Worm (Caenorhabditis elegans): ENCODE results near the gene ostf-4.
A peak's percentile ranks its signal among the peaks of the same experiment; 100 is the strongest.

The ostf-4 gene

ce11 chrIII:10333961-10334542 is 15.7 kb upstream of the ostf-4 start, which contains the start of the genes jmjd-4 and mev-1 (continued):
- TF ChIP-seq nhr-25 (tag; optimal IDR thresholded peaks at IDR 0.05; ENCODE audit: borderline replicate concordance, insufficient read depth) (peak; percentile 40), unc-130 (GFP tag; optimal IDR thresholded peaks at IDR 0.05) (peak; percentile 35), T20F7.1 (GFP tag; optimal IDR thresholded peaks at IDR 0.05) (no peak), set-16 (GFP tag; IDR thresholded peaks at IDR 0.05) (peak; percentile 21; the same call in 1 of the 2 replicates), R02D3.7 (tag; optimal IDR thresholded peaks at IDR 0.05) (no peak), attf-4 (tag; optimal IDR thresholded peaks at IDR 0.05) (no peak), fos-1 (tag; optimal IDR thresholded peaks at IDR 0.05) (no peak), ces-1 (GFP tag; optimal IDR thresholded peaks at IDR 0.05) (no peak), nhr-237 (tag; optimal IDR thresholded peaks at IDR 0.05) (no peak), lir-3 (tag; optimal IDR thresholded peaks at IDR 0.05) (no peak), Y48G9A.11 (GFP tag; IDR thresholded peaks at IDR 0.05) (no peak), ztf-7 (tag; optimal IDR thresholded peaks at IDR 0.05) (peak; percentile 5), daf-12 (tag; optimal IDR thresholded peaks at IDR 0.05) (no peak), pha-4 (GFP tag; IDR thresholded peaks at IDR 0.05) (peak; percentile 76; the same call in 1 of the 2 replicates), pha-4 (tag; optimal IDR thresholded peaks at IDR 0.05) (no peak), arid-1 (GFP tag; conservative IDR thresholded peaks at IDR 0.05) (peak; percentile 80; the same call in 1 of the 2 replicates), dmd-8 (GFP tag; IDR thresholded peaks at IDR 0.05) (no peak), F10B5.3 (tag; optimal IDR thresholded peaks at IDR 0.05) (peak; percentile 45), Y105C5A.15 (GFP tag; IDR thresholded peaks at IDR 0.05) (no peak), lim-7 (GFP tag; IDR thresholded peaks at IDR 0.05) (no peak), unc-62 (GFP tag; optimal IDR thresholded peaks at IDR 0.05 in 1 of 2) (no peak), unc-62 (tag; optimal IDR thresholded peaks at IDR 0.05) (no peak), ceh-44 (GFP tag; IDR thresholded peaks at IDR 0.05) (no peak)

- TF ChIP-seq pha-4 (GFP tag; IDR thresholded peaks at IDR 0.05) (no peak), pha-4 (tag; optimal IDR thresholded peaks at IDR 0.05) (no peak), ztf-7 (tag; optimal IDR thresholded peaks at IDR 0.05) (no peak), lin-29 (GFP tag; IDR thresholded peaks at IDR 0.05) (no peak), hif-1 (tag; optimal IDR thresholded peaks at IDR 0.05) (no peak), dmd-9 (GFP tag; IDR thresholded peaks at IDR 0.05) (no peak), nhr-102 (tag; optimal IDR thresholded peaks at IDR 0.05) (no peak), hlh-11 (tag; optimal IDR thresholded peaks at IDR 0.05) (no peak)
These were observed 14.2 kb upstream of the ostf-4 start, which contains the start of gene T07C4.12 for ce11 chrIII:10332560-10332959. Gene T07C4.12 (minus strand): TSS chrIII:10332660.

ce11 chrIII:10331232-10331631 is 12.9 kb upstream of the ostf-4 start:
- peak; percentile 42 for TF ChIP-seq ama-1 (optimal IDR thresholded peaks at IDR 0.05)
- TF ChIP-seq nhr-6 (tag; optimal IDR thresholded peaks at IDR 0.05): peak; percentile 15
- TF ChIP-seq arid-1 (GFP tag; conservative IDR thresholded peaks at IDR 0.05): no peak
- peak; percentile 1 for TF ChIP-seq mep-1 (tag; optimal IDR thresholded peaks at IDR 0.05)
- no peak for TF ChIP-seq vab-7 (GFP tag; IDR thresholded peaks at IDR 0.05)
- no peak for TF ChIP-seq ctbp-1 (GFP tag; IDR thresholded peaks at IDR 0.05)
- no peak for TF ChIP-seq mxl-3 (GFP tag; optimal IDR thresholded peaks at IDR 0.05)
- TF ChIP-seq daf-8 (GFP tag; IDR thresholded peaks at IDR 0.05): no peak
- peak in 1 of 2 experiments; percentile 25 for TF ChIP-seq hif-1 (tag; optimal IDR thresholded peaks at IDR 0.05)
- TF ChIP-seq mxl-2 (GFP tag; conservative IDR thresholded peaks at IDR 0.05): no peak
- 0 out of 2 replicates have a peak, but pooled peaks have one; percentile 32 for TF ChIP-seq pha-4 (GFP tag; IDR thresholded peaks at IDR 0.05)
- TF ChIP-seq pha-4 (tag; optimal IDR thresholded peaks at IDR 0.05): peak; percentile 64
- no peak for TF ChIP-seq ztf-7 (tag; optimal IDR thresholded peaks at IDR 0.05)
- peak; percentile 17; the same call in 1 of the 2 replicates for TF ChIP-seq mdt-29 (GFP tag; IDR thresholded peaks at IDR 0.05)
- peak; percentile 31 for TF ChIP-seq aha-1 (tag)
- peak; percentile 26 for TF ChIP-seq dve-1 (tag; optimal IDR thresholded peaks at IDR 0.05; ENCODE audit: insufficient read depth)
- no peak for TF ChIP-seq sdz-12 (GFP tag; optimal IDR thresholded peaks at IDR 0.05)
- no peak for TF ChIP-seq T26A8.4 (GFP tag; IDR thresholded peaks at IDR 0.05)
- TF ChIP-seq lin-1 (GFP tag; IDR thresholded peaks at IDR 0.05): no peak
- TF ChIP-seq daf-16 (GFP tag; optimal IDR thresholded peaks at IDR 0.05): no peak
- peak; percentile 59 for TF ChIP-seq daf-16 (tag; optimal IDR thresholded peaks at IDR 0.05)
- peak; percentile 29 for TF ChIP-seq hlh-11 (tag; optimal IDR thresholded peaks at IDR 0.05)
- TF ChIP-seq ceh-82 (tag; optimal IDR thresholded peaks at IDR 0.05): no peak
- no peak for TF ChIP-seq madf-9 (GFP tag; conservative IDR thresholded peaks at IDR 0.05)
- TF ChIP-seq nhr-77 (tag; optimal IDR thresholded peaks at IDR 0.05): no peak
- no peak for TF ChIP-seq dpl-1 (GFP tag; optimal IDR thresholded peaks at IDR 0.05)
- TF ChIP-seq lin-29 (GFP tag; IDR thresholded peaks at IDR 0.05): no peak

Data from whole organism, L4 larva.